Worm (Caenorhabditis elegans) whole organism, young adult: ENCODE results near the gene abts-4.

Source experiments
- C06A6.2 ChIP-seq: fragments of 200-800 bp; sonication (Bioruptor generic); conservative IDR thresholded peaks from 2 replicates; pipeline ENCODE4 v1.3.6; 2022; ENCODE audit warnings: missing genetic modification characterization, missing compliant biosample characterization
- F10E7.11 ChIP-seq: sonication (generic microtip); optimal IDR thresholded peaks from 2 replicates; lab custom pipeline; 2017; ENCODE audit warnings: mild to moderate bottlenecking, missing genetic modification characterization, moderate library complexity, missing compliant biosample characterization
- F37B4.10 ChIP-seq: fragments of 200-800 bp; sonication (Bioruptor generic); IDR thresholded peaks from 2 replicates; pipeline ENCODE4 v1.3.6; 2022; ENCODE audit warnings: missing genetic modification characterization, missing compliant biosample characterization
- T26A5.8 ChIP-seq: sonication (generic microtip); optimal IDR thresholded peaks from 2 replicates; lab custom pipeline; 2016; ENCODE audit warnings: missing genetic modification characterization, missing compliant biosample characterization
- Y56A3A.18 ChIP-seq: fragments of 200-800 bp; sonication (Bioruptor generic); IDR thresholded peaks from 2 replicates; pipeline ENCODE4 v1.3.6; 2022; ENCODE audit warnings: missing genetic modification reagents, missing genetic modification characterization, missing compliant biosample characterization
- Y79H2A.3 ChIP-seq: fragments of 200-800 bp; sonication (Bioruptor generic); conservative IDR thresholded peaks from 2 replicates; pipeline ENCODE4 v1.3.6; 2022; ENCODE audit warnings: missing genetic modification reagents, missing genetic modification characterization, missing compliant biosample characterization
- Y95B8A.8 ChIP-seq: fragments of 200-800 bp; sonication (Bioruptor generic); IDR thresholded peaks from 2 replicates; pipeline ENCODE4 v1.3.6; 2022; ENCODE audit warnings: missing genetic modification reagents, missing genetic modification characterization, missing compliant biosample characterization
- akir-1 ChIP-seq: fragments of 200-800 bp; sonication (Bioruptor generic); optimal IDR thresholded peaks from 2 replicates; lab custom pipeline; 2018; ENCODE audit warnings: mild to moderate bottlenecking, missing genetic modification characterization, moderate library complexity, missing compliant biosample characterization
- ama-1 ChIP-seq, 3 experiments: fragments of 150-350 bp in 1 of 3; sonication (generic microtip) in 2 of 3; optimal IDR thresholded peaks; 2 replicates each; lab custom pipeline; 2014 to 2018; ENCODE audit warnings: missing biosample characterization in 2 of 3, missing genetic modification characterization in 2 of 3, missing genetic modification reagents in 2 of 3
- athp-1 ChIP-seq: sonication (generic microtip); optimal IDR thresholded peaks from 2 replicates; lab custom pipeline; 2017; ENCODE audit warnings: mild to moderate bottlenecking, missing genetic modification characterization, missing compliant biosample characterization
- cebp-1 ChIP-seq, 2 experiments: fragments of 200-800 bp in 1 of 2; sonication (Bioruptor generic) in 1 of 2; sonication (generic microtip) in 1 of 2; IDR thresholded peaks in 1 of 2; optimal IDR thresholded peaks in 1 of 2; 2 replicates each; pipeline versions ENCODE4 v1.3.6 to Lab custom; 2017 to 2022; ENCODE audit warnings: missing compliant biosample characterization in 2 of 2, missing genetic modification characterization in 2 of 2, mild to moderate bottlenecking in 1 of 2, missing genetic modification reagents in 1 of 2, moderate library complexity in 1 of 2
- ceh-27 ChIP-seq: fragments of 200-800 bp; sonication (Bioruptor generic); optimal IDR thresholded peaks from 2 replicates; lab custom pipeline; 2018; ENCODE audit warnings: mild to moderate bottlenecking, missing genetic modification characterization, moderate library complexity, missing compliant biosample characterization
- dox-1 ChIP-seq: fragments of 200-800 bp; sonication (Bioruptor generic); IDR thresholded peaks from 2 replicates; pipeline ENCODE4 v1.3.6; 2022; ENCODE audit warnings: missing genetic modification reagents, missing genetic modification characterization, missing compliant biosample characterization
- egl-44 ChIP-seq: fragments of 200-800 bp; sonication (Bioruptor generic); IDR thresholded peaks from 2 replicates; pipeline ENCODE4 v1.3.6; 2022; ENCODE audit warnings: missing genetic modification reagents, missing genetic modification characterization, missing compliant biosample characterization
- hlh-26 ChIP-seq: fragments of 200-800 bp; sonication (Bioruptor generic); conservative IDR thresholded peaks from 2 replicates; pipeline ENCODE4 v1.3.6; 2022; ENCODE audit warnings: missing genetic modification reagents, missing genetic modification characterization, missing compliant biosample characterization
- hsf-1 ChIP-seq: fragments of 200-800 bp; sonication (Bioruptor generic); IDR thresholded peaks from 2 replicates; pipeline ENCODE4 v1.3.6; 2022; ENCODE audit warnings: missing genetic modification reagents, missing genetic modification characterization, missing compliant biosample characterization
- let-526 ChIP-seq: fragments of 200-800 bp; sonication (Bioruptor generic); IDR thresholded peaks from 2 replicates; pipeline ENCODE4 v1.3.6; 2022; ENCODE audit warnings: missing genetic modification reagents, missing genetic modification characterization, missing compliant biosample characterization
- let-607 ChIP-seq, 2 experiments: fragments of 200-800 bp in 1 of 2; sonication (Bioruptor generic) in 1 of 2; sonication (generic microtip) in 1 of 2; optimal IDR thresholded peaks; 2 replicates each; lab custom pipeline; 2016 to 2018; ENCODE audit warnings: mild to moderate bottlenecking in 2 of 2, missing compliant biosample characterization in 2 of 2, missing genetic modification characterization in 2 of 2, moderate library complexity in 2 of 2, missing genotype in 1 of 2
- lin-35 ChIP-seq, 3 experiments: fragments of 150-350 bp in 2 of 3; sonication (generic microtip) in 1 of 3; optimal IDR thresholded peaks; 2 replicates each; lab custom pipeline; 2014 to 2018; ENCODE audit warnings: missing biosample characterization in 3 of 3, missing genetic modification characterization in 3 of 3, missing genetic modification reagents in 3 of 3
- lin-40 ChIP-seq: sonication (generic microtip); optimal IDR thresholded peaks from 2 replicates; lab custom pipeline; 2016; ENCODE audit warnings: missing genetic modification characterization, mild to moderate bottlenecking, missing compliant biosample characterization, missing genotype, missing genetic modification reagents
- lir-1 ChIP-seq: fragments of 200-800 bp; sonication (Bioruptor generic); conservative IDR thresholded peaks from 2 replicates; pipeline ENCODE4 v1.3.6; 2022; ENCODE audit warnings: missing genetic modification reagents, missing genetic modification characterization, missing compliant biosample characterization
- mcd-1 ChIP-seq: fragments of 200-800 bp; sonication (Bioruptor generic); IDR thresholded peaks from 2 replicates; pipeline ENCODE4 v1.3.6; 2022; ENCODE audit warnings: missing genetic modification reagents, missing genetic modification characterization, missing compliant biosample characterization
- nfyb-1 ChIP-seq: fragments of 200-800 bp; sonication (Bioruptor generic); IDR thresholded peaks from 2 replicates; pipeline ENCODE4 v1.3.6; 2022; ENCODE audit warnings: missing genetic modification reagents, missing genetic modification characterization, missing compliant biosample characterization
- nhr-179 ChIP-seq: sonication (generic microtip); optimal IDR thresholded peaks from 2 replicates; lab custom pipeline; 2016; ENCODE audit warnings: mild to moderate bottlenecking, missing genetic modification characterization, missing compliant biosample characterization
- nhr-80 ChIP-seq: sonication (generic microtip); optimal IDR thresholded peaks from 2 replicates; lab custom pipeline; 2016; ENCODE audit warnings: missing genetic modification characterization, missing compliant biosample characterization
- repo-1 ChIP-seq: sonication (generic microtip); optimal IDR thresholded peaks from 2 replicates; lab custom pipeline; 2017; ENCODE audit warnings: mild to moderate bottlenecking, missing genetic modification characterization, missing compliant biosample characterization
- snpc-4 ChIP-seq, 5 experiments: fragments of 150-350 bp in 1 of 5; sonication (generic microtip) in 4 of 5; optimal IDR thresholded peaks; 2 replicates each; lab custom pipeline; 2014 to 2018; ENCODE audit warnings: missing genetic modification characterization in 5 of 5, missing biosample characterization in 3 of 5, antibody characterized with exemption in 2 of 5, mild to moderate bottlenecking in 2 of 5, missing compliant biosample characterization in 2 of 5, missing genotype in 2 of 5, moderate library complexity in 2 of 5, missing genetic modification reagents in 1 of 5
- somi-1 ChIP-seq: fragments of 200-800 bp; sonication (Bioruptor generic); optimal IDR thresholded peaks from 2 replicates; lab custom pipeline; 2018; ENCODE audit warnings: mild to moderate bottlenecking, missing genetic modification characterization, missing compliant biosample characterization
- tbx-9 ChIP-seq: sonication (generic microtip); optimal IDR thresholded peaks from 2 replicates; lab custom pipeline; 2016; ENCODE audit warnings: borderline replicate concordance, missing genetic modification characterization, inconsistent platforms, missing compliant biosample characterization
- zfh-2 ChIP-seq: fragments of 200-800 bp; sonication (Bioruptor generic); conservative IDR thresholded peaks from 2 replicates; pipeline ENCODE4 v1.3.6; 2022; ENCODE audit warnings: missing genetic modification reagents, missing genetic modification characterization, missing compliant biosample characterization
- ztf-26 ChIP-seq: sonication (generic microtip); optimal IDR thresholded peaks from 2 replicates; lab custom pipeline; 2017; ENCODE audit warnings: missing genetic modification characterization, missing compliant biosample characterization
- ztf-28 ChIP-seq: fragments of 200-800 bp; sonication (Bioruptor generic); IDR thresholded peaks from 2 replicates; pipeline ENCODE4 v1.3.6; 2022; ENCODE audit warnings: missing genetic modification reagents, missing genetic modification characterization, missing compliant biosample characterization
- ztf-6 ChIP-seq: fragments of 200-800 bp; sonication (Bioruptor generic); IDR thresholded peaks from 2 replicates; pipeline ENCODE4 v1.3.6; 2022; ENCODE audit warnings: missing genetic modification reagents, missing genetic modification characterization, missing compliant biosample characterization

Gene abts-4

DNA sequence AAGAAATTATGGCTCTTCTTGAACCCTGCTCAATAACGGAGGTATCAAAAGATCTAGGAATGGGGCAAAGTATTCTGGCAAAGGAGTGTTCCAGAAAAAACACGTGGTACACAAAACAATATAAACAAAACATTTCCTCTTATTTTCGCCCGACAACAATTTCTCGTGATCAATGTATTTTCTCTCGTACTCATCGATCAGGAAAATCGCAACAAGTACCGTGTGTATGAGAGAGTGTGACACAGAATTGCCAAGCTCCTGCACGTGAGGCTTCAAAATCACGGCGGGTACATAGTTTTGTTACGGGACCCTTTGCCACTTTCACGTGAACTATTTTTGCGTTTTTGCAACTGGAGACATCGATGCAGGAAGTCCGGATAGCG is 20.6 kb downstream of the abts-4 start:
- TF ChIP-seq athp-1 (tag; lab: Kevin White, UChicago), result no peak
- TF ChIP-seq Y79H2A.3 (GFP tag; lab: Robert Waterston, UW), result no peak
- TF ChIP-seq ztf-6 (GFP tag; lab: Robert Waterston, UW), result no peak
- TF ChIP-seq lir-1, result no peak
- TF ChIP-seq let-607 (tag; optimal IDR thresholded peaks at IDR 0.05; lab: Kevin White, UChicago), result no peak
- peak; percentile 34; the same call in 1 of the 2 replicates for TF ChIP-seq hsf-1 (GFP tag; lab: Robert Waterston, UW)
- TF ChIP-seq F10E7.11 (tag; lab: Kevin White, UChicago), result no peak
- TF ChIP-seq nhr-179 (tag; lab: Kevin White, UChicago), result no peak
- TF ChIP-seq ztf-28 (GFP tag; lab: Robert Waterston, UW), result no peak
- TF ChIP-seq let-526 (GFP tag; lab: Robert Waterston, UW), result peak; percentile 56; the same call in 1 of the 2 replicates
- no peak for TF ChIP-seq snpc-4 (GFP tag; optimal IDR thresholded peaks at IDR 0.05; lab: Kevin White, UChicago)
- no peak for TF ChIP-seq snpc-4 (tag; optimal IDR thresholded peaks at IDR 0.05; lab: Kevin White, UChicago)
- TF ChIP-seq cebp-1 (GFP tag; IDR thresholded peaks at IDR 0.05; lab: Robert Waterston, UW), result no peak
- TF ChIP-seq cebp-1 (tag; optimal IDR thresholded peaks at IDR 0.05; lab: Kevin White, UChicago), result no peak
- peak; percentile 52; the same call in 1 of the 2 replicates for TF ChIP-seq C06A6.2
- TF ChIP-seq hlh-26 (GFP tag; lab: Robert Waterston, UW), result no peak
- peak; percentile 36 for TF ChIP-seq somi-1 (GFP tag; lab: Kevin White, UChicago)
- TF ChIP-seq Y56A3A.18 (GFP tag; lab: Robert Waterston, UW), result no peak
- TF ChIP-seq egl-44, result 0 out of 2 replicates have a peak, but pooled peaks have one; percentile 31
- no peak for TF ChIP-seq tbx-9 (tag; lab: Kevin White, UChicago)

- TF ChIP-seq ceh-27 (GFP tag; lab: Kevin White, UChicago) (peak; percentile 24), akir-1 (GFP tag; lab: Kevin White, UChicago) (no peak), T26A5.8 (tag; lab: Kevin White, UChicago) (no peak), zfh-2 (GFP tag; lab: Robert Waterston, UW) (peak; percentile 23), lin-35 (GFP tag; optimal IDR thresholded peaks at IDR 0.05; lab: Kevin White, UChicago) (peak in 1 of 3 experiments; percentile 8), ama-1 (optimal IDR thresholded peaks at IDR 0.05; lab: Kevin White, UChicago) (no peak), ama-1 (GFP tag; optimal IDR thresholded peaks at IDR 0.05; lab: Kevin White, UChicago) (peak in 1 of 2 experiments; percentile 24)
- TF ChIP-seq, all 124 proteins: peak for 4
These were observed 21.1 kb downstream of the abts-4 start for ce11 chrX:6740282-6740982.

ce11 chrX:6739034-6740008 is 22.2 kb downstream of the abts-4 start:
- TF ChIP-seq nfyb-1 (GFP tag; lab: Robert Waterston, UW) (no peak), cebp-1 (GFP tag; IDR thresholded peaks at IDR 0.05; lab: Robert Waterston, UW) (no peak), cebp-1 (tag; optimal IDR thresholded peaks at IDR 0.05; lab: Kevin White, UChicago) (peak; percentile 31), Y95B8A.8 (GFP tag; lab: Robert Waterston, UW) (no peak), F37B4.10 (GFP tag; lab: Robert Waterston, UW) (0 out of 2 replicates have a peak, but pooled peaks have one; percentile 51), repo-1 (tag; lab: Kevin White, UChicago) (peak; percentile 5), ztf-26 (tag; lab: Kevin White, UChicago) (peak; percentile 51), mcd-1 (0 out of 2 replicates have a peak, but pooled peaks have one; percentile 12), somi-1 (GFP tag; lab: Kevin White, UChicago) (peak; percentile 62), nhr-80 (peak; percentile 34), lin-40 (tag; lab: Kevin White, UChicago) (peak; percentile 22), dox-1 (GFP tag; lab: Robert Waterston, UW) (0 out of 2 replicates have a peak, but pooled peaks have one; percentile 10)
